Worm (Caenorhabditis elegans) whole organism, L4/young adult: ENCODE results near the gene srx-92.

ENCODE experiments used
- W03F9.2 ChIP-seq: fragments of 150-350 bp; optimal IDR thresholded peaks from 2 replicates; lab custom pipeline; 2014; ENCODE audit warnings: missing biosample characterization, missing genetic modification characterization
- dao-5 ChIP-seq: sonication (generic microtip); optimal IDR thresholded peaks from 2 replicates; lab custom pipeline; 2016; ENCODE audit warnings: missing genotype, missing genetic modification characterization, moderate library complexity, missing compliant biosample characterization
- him-1 ChIP-seq: sonication (generic microtip); optimal IDR thresholded peaks from 2 replicates; lab custom pipeline; 2016; ENCODE audit warnings: missing genotype, missing genetic modification reagents, missing genetic modification characterization, missing compliant biosample characterization

DNA sequence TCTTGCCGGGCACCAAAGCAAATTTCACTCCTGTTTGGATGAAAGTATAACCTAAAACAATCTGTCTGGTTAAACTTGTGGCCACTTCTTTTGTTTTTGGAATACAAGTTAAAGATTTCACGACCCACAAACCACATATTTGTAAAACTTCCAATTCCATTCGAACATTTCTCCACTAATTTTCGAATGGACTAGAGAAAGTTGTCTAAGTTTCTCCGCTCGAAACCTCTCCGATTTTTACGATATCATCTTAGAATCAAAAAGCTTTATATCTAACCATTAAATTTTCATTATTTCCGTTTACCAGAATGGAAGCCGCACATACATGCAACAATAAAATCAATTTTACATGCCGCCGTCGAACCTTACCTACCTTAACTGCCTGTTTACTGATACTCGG, 26.7 kb downstream of the srx-92 start, which contains the start of gene F07G11.3:
- TF ChIP-seq W03F9.2 (tag; lab: Kevin White, UChicago) (no peak), him-1 (tag; lab: Kevin White, UChicago) (no peak), dao-5 (tag; lab: Kevin White, UChicago) (no peak)
